Worm (Caenorhabditis elegans): ENCODE data around the gene R10D12.8.

DNA sequence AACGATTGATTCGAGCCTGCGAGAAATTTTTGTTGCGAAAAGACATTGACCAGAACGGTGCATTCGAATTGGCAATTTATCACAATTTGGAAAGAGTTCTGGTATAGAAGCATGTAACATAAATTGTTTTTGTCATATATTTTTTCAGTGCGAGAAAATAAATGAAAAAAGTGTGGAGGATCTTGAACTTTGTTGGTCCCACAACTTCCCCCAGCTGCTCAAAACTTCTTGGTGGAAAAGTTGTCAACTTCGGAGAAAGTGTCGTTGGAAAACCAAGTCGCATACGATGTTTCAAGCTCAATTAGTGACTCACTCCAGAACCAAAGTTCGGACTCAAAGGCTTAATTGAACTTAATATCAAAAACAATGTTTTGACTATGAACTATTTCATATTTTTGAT, 21.1 kb downstream of the R10D12.8 start:
- no peak for TF ChIP-seq ceh-34 (tag; optimal IDR thresholded peaks at IDR 0.05)
- no peak for TF ChIP-seq eyg-1 (tag; optimal IDR thresholded peaks at IDR 0.05)
- TF ChIP-seq unc-86 (tag; optimal IDR thresholded peaks at IDR 0.05): no peak
- no peak for TF ChIP-seq nhr-11 (tag; optimal IDR thresholded peaks at IDR 0.05)
- TF ChIP-seq pha-4 (tag; optimal IDR thresholded peaks at IDR 0.05): no peak
- no peak for TF ChIP-seq ama-1 (optimal IDR thresholded peaks at IDR 0.05)
- TF ChIP-seq dmd-4 (tag; optimal IDR thresholded peaks at IDR 0.05; ENCODE audit: borderline replicate concordance): no peak
- no peak for TF ChIP-seq pqm-1 (tag; optimal IDR thresholded peaks at IDR 0.05)
- TF ChIP-seq ceh-9 (tag; optimal IDR thresholded peaks at IDR 0.05): no peak
- no peak for TF ChIP-seq ceh-6 (GFP tag; optimal IDR thresholded peaks at IDR 0.05)
- TF ChIP-seq fkh-6 (tag; optimal IDR thresholded peaks at IDR 0.05): no peak
